Fruit fly (Drosophila melanogaster): ENCODE data around the gene Esp.

The Esp gene

DNA sequence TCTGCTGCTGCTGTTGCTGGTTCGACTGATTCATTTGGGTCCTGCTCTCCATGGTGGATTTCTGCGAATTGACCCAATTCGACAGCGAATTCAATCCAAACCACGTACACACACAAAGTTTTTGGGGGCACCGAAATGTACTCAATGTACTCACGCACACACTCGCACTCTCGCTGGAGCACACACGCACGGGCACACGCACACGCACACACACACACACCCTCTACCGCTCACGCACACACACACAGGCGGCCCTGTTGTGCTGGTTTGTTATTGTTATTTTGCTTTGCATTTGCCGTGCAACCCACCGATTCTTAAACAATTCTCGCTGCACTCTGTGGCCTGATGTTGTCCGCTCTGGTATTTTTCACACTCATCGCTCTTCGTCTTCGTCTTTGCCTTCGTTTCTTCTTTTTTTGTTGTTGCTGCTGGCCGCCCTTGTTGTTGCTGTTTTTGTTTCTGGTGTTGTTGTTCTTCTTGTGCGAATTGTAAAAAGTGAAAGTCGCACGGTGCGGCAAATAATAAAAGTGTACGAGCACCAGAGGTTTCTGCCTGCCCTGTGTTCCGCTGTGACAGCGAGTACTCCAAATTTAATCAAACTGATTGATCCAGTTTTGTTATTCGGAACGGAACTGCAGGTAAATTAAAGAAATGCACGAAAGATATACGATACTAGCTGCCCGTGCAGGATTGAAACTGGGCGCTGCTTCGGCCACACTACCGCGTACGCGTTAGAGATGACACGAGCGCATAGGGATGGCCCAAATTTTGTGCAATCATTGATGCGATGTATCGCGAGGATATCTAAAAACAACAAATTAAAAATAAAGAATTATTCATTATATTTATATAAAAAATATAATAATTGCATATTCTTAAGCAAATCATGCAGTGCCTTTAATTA, 34.5 kb downstream of the Esp start, which contains the start of gene CG3744 (continued):
- TF ChIP-seq CG15696 (tag; optimal IDR thresholded peaks at IDR 0.05) (peak; percentile 91), Abd-B (GFP tag; optimal IDR thresholded peaks at IDR 0.05) (peak; percentile 85), Hr78 (GFP tag; optimal IDR thresholded peaks at IDR 0.05) (no peak), rib (GFP tag; IDR thresholded peaks at IDR 0.05) (peak; percentile 90), slp2 (GFP tag; optimal IDR thresholded peaks at IDR 0.05) (peak; percentile 33), al (GFP tag; IDR thresholded peaks at IDR 0.05) (peak; percentile 94), D (optimal IDR thresholded peaks at IDR 0.05) (no peak), D (GFP tag; optimal IDR thresholded peaks at IDR 0.05) (peak; percentile 76), Mes4 (GFP tag; optimal IDR thresholded peaks at IDR 0.05) (no peak), Bdp1 (GFP tag; optimal IDR thresholded peaks at IDR 0.05) (peak; percentile 29), lbe (GFP tag; optimal IDR thresholded peaks at IDR 0.05) (peak; percentile 79), insv (GFP tag; optimal IDR thresholded peaks at IDR 0.05) (peak in 1 of 2 experiments; percentile 67), Ptx1 (GFP tag; IDR thresholded peaks at IDR 0.05) (peak; percentile 95), Ssrp (tag; optimal IDR thresholded peaks at IDR 0.05) (peak; percentile 88), CG3838 (GFP tag; optimal IDR thresholded peaks at IDR 0.05) (peak; percentile 68), CG6791 (GFP tag; IDR thresholded peaks at IDR 0.05; ENCODE audit: partially characterized antibody) (peak; percentile 93), Bgb (GFP tag; IDR thresholded peaks at IDR 0.05; ENCODE audit: partially characterized antibody) (peak; percentile 95), klu (GFP tag; IDR thresholded peaks at IDR 0.05) (peak; percentile 84), unpg (GFP tag; optimal IDR thresholded peaks at IDR 0.05) (peak; percentile 90), pros (GFP tag; optimal IDR thresholded peaks at IDR 0.05) (no peak), nerfin-1 (tag; optimal IDR thresholded peaks at IDR 0.05) (peak; percentile 80), Eip74EF (GFP tag; optimal IDR thresholded peaks at IDR 0.05) (peak in 1 of 2 experiments; percentile 65), Tbp (GFP tag; optimal IDR thresholded peaks at IDR 0.05) (no peak), row (GFP tag; IDR thresholded peaks at IDR 0.05) (peak; percentile 98), Gug (GFP tag; IDR thresholded peaks at IDR 0.05) (peak; percentile 98), Dfd (GFP tag; optimal IDR thresholded peaks at IDR 0.05) (peak in 1 of 2 experiments; percentile 71), CG13624 (GFP tag; optimal IDR thresholded peaks at IDR 0.05) (peak; percentile 67), Hmr (GFP tag; optimal IDR thresholded peaks at IDR 0.05) (peak; percentile 95), CG16779 (GFP tag; IDR thresholded peaks at IDR 0.05) (peak; percentile 83), CG4617 (GFP tag; optimal IDR thresholded peaks at IDR 0.05; ENCODE audit: borderline replicate concordance) (peak; percentile 78), dimm (GFP tag; IDR thresholded peaks at IDR 0.05) (peak; percentile 87), maf-S (GFP tag; optimal IDR thresholded peaks at IDR 0.05) (peak; percentile 36), bigmax (GFP tag; optimal IDR thresholded peaks at IDR 0.05) (no peak), CG14667 (GFP tag; IDR thresholded peaks at IDR 0.05) (peak; percentile 92), MBD-R2 (GFP tag; IDR thresholded peaks at IDR 0.05) (peak; percentile 90), Gsc (GFP tag; IDR thresholded peaks at IDR 0.05) (peak; percentile 65), aop (GFP tag; IDR thresholded peaks at IDR 0.05) (peak; percentile 90; the same call in 1 of the 2 replicates), CG3407 (GFP tag; optimal IDR thresholded peaks at IDR 0.05) (peak; percentile 78), ara (GFP tag; IDR thresholded peaks at IDR 0.05) (peak; percentile 92), CG7786 (GFP tag; optimal IDR thresholded peaks at IDR 0.05) (peak; percentile 73), dan (GFP tag; IDR thresholded peaks at IDR 0.05) (peak; percentile 34; the same call in 1 of the 2 replicates), br (optimal IDR thresholded peaks at IDR 0.05) (no peak), oc (tag; optimal IDR thresholded peaks at IDR 0.05) (peak; percentile 78), bbx (GFP tag; IDR thresholded peaks at IDR 0.05; ENCODE audit: partially characterized antibody) (peak; percentile 95), Kr (GFP tag; optimal IDR thresholded peaks at IDR 0.05) (no peak), CG34422 (GFP tag; IDR thresholded peaks at IDR 0.05) (peak; percentile 94), croc (GFP tag; conservative IDR thresholded peaks at IDR 0.05) (peak; percentile 79), CkIIα-i1 (GFP tag; IDR thresholded peaks at IDR 0.05) (0 out of 2 replicates have a peak, but pooled peaks have one; percentile 52), Xbp1 (GFP tag; optimal IDR thresholded peaks at IDR 0.05) (peak; percentile 94)
